Fruit fly (Drosophila melanogaster) whole organism, embryonic: ENCODE results near the gene CG4631.

Source experiments
- B-H1 ChIP-seq: fragments of 200-800 bp; sonication (Bioruptor generic); IDR thresholded peaks from 3 replicates; pipeline ENCODE4 v1.3.6; 2022; ENCODE audit warnings: missing biosample characterization, missing genetic modification characterization
- BEAF-32 ChIP-seq: fragments of 200-800 bp; sonication (Bioruptor generic); optimal IDR thresholded peaks from 3 replicates; lab custom pipeline; 2017; ENCODE audit warnings: missing biosample characterization, missing genetic modification characterization, mild to moderate bottlenecking, moderate library complexity, missing genetic modification reagents
- Bdp1 ChIP-seq: fragments of 200-800 bp; sonication (Bioruptor generic); optimal IDR thresholded peaks from 3 replicates; lab custom pipeline; 2016; ENCODE audit warnings: missing biosample characterization, missing genetic modification characterization
- Blimp-1 ChIP-seq: fragments of 200-800 bp; sonication (Bioruptor generic); optimal IDR thresholded peaks from 3 replicates; lab custom pipeline; 2018; ENCODE audit warnings: missing biosample characterization, missing genetic modification characterization, mild to moderate bottlenecking, moderate library complexity, missing genetic modification reagents
- CG10654 ChIP-seq: fragments of 200-800 bp; sonication (Bioruptor generic); optimal IDR thresholded peaks from 2 replicates; lab custom pipeline; 2016; ENCODE audit warnings: missing biosample characterization, missing genetic modification characterization
- CG1792 ChIP-seq: fragments of 200-800 bp; sonication (Bioruptor generic); optimal IDR thresholded peaks from 2 replicates; lab custom pipeline; 2016; ENCODE audit warnings: missing biosample characterization, missing genetic modification characterization
- CG18011 ChIP-seq: fragments of 200-800 bp; sonication (Bioruptor generic); optimal IDR thresholded peaks from 2 replicates; lab custom pipeline; 2017; ENCODE audit warnings: missing biosample characterization, missing genetic modification characterization, mild to moderate bottlenecking, moderate library complexity, missing genotype
- CG18476 ChIP-seq: fragments of 200-800 bp; sonication (Bioruptor generic); optimal IDR thresholded peaks from 2 replicates; lab custom pipeline; 2016; ENCODE audit warnings: missing biosample characterization, mild to moderate bottlenecking, missing genetic modification characterization
- CG2129 ChIP-seq: fragments of 200-800 bp; sonication (Bioruptor generic); IDR thresholded peaks from 2 replicates; pipeline ENCODE4 v1.3.6; 2022; ENCODE audit warnings: missing biosample characterization, missing genetic modification characterization; ENCODE audit not compliant: partially characterized antibody
- CG2202 ChIP-seq: fragments of 200-800 bp; sonication (Bioruptor generic); optimal IDR thresholded peaks from 2 replicates; lab custom pipeline; 2018; ENCODE audit warnings: missing biosample characterization, mild to moderate bottlenecking, missing genetic modification characterization
- CG31365 ChIP-seq: fragments of 200-800 bp; sonication (Bioruptor generic); optimal IDR thresholded peaks from 2 replicates; lab custom pipeline; 2018; ENCODE audit warnings: missing biosample characterization, mild to moderate bottlenecking, missing genetic modification characterization
- CG32532 ChIP-seq: fragments of 200-800 bp; sonication (Bioruptor generic); IDR thresholded peaks from 2 replicates; pipeline ENCODE4 v1.3.6; 2022; ENCODE audit warnings: missing biosample characterization, missing genetic modification characterization
- CG3281 ChIP-seq: fragments of 200-800 bp; sonication (Bioruptor generic); optimal IDR thresholded peaks from 3 replicates; lab custom pipeline; 2017; ENCODE audit warnings: missing biosample characterization, mild to moderate bottlenecking, missing genetic modification characterization
- CG33213 ChIP-seq: fragments of 200-800 bp; sonication (Bioruptor generic); optimal IDR thresholded peaks from 3 replicates; lab custom pipeline; 2016; ENCODE audit warnings: missing biosample characterization, missing genetic modification characterization
- CG4404 ChIP-seq: fragments of 200-800 bp; sonication (Bioruptor generic); IDR thresholded peaks from 2 replicates; pipeline ENCODE4 v1.3.6; 2022; ENCODE audit warnings: missing biosample characterization, missing genetic modification characterization
- CG4707 ChIP-seq: fragments of 200-800 bp; sonication (Bioruptor generic); optimal IDR thresholded peaks from 2 replicates; lab custom pipeline; 2018; ENCODE audit warnings: missing biosample characterization, mild to moderate bottlenecking, missing genetic modification characterization, moderate library complexity
- CG5953 ChIP-seq: fragments of 200-800 bp; sonication (Bioruptor generic); IDR thresholded peaks from 2 replicates; pipeline ENCODE4 v1.3.6; 2022; ENCODE audit warnings: missing biosample characterization, missing genetic modification characterization
- CG7786 ChIP-seq: fragments of 200-800 bp; sonication (Bioruptor generic); optimal IDR thresholded peaks from 2 replicates; lab custom pipeline; 2016; ENCODE audit warnings: missing biosample characterization, missing genetic modification characterization
- CG7928 ChIP-seq: fragments of 200-800 bp; sonication (Bioruptor generic); optimal IDR thresholded peaks from 2 replicates; lab custom pipeline; 2017; ENCODE audit warnings: missing biosample characterization, mild to moderate bottlenecking, missing genetic modification characterization
- CG8359 ChIP-seq: fragments of 200-800 bp; sonication (Bioruptor generic); optimal IDR thresholded peaks from 2 replicates; lab custom pipeline; 2017; ENCODE audit warnings: missing biosample characterization, mild to moderate bottlenecking, missing genetic modification characterization, borderline replicate concordance
- CG9215 ChIP-seq: fragments of 200-800 bp; sonication (Bioruptor generic); IDR thresholded peaks from 2 replicates; pipeline ENCODE4 v1.3.6; 2022; ENCODE audit warnings: missing biosample characterization, missing genetic modification characterization
- CG9817 ChIP-seq: fragments of 200-800 bp; sonication (Bioruptor generic); optimal IDR thresholded peaks from 2 replicates; lab custom pipeline; 2018; ENCODE audit warnings: missing biosample characterization, mild to moderate bottlenecking, missing genetic modification characterization, moderate library complexity
- Deaf1 ChIP-seq: fragments of 200-800 bp; optimal IDR thresholded peaks from 3 replicates; lab custom pipeline; 2019; ENCODE audit warnings: missing biosample characterization, mild to moderate bottlenecking, missing genetic modification characterization, moderate library complexity
- E2f2 ChIP-seq: fragments of 200-800 bp; sonication (Bioruptor generic); IDR thresholded peaks from 2 replicates; pipeline ENCODE4 v1.3.6; 2022; ENCODE audit warnings: missing biosample characterization, missing genetic modification characterization
- Gug ChIP-seq: fragments of 200-800 bp; sonication (Bioruptor generic); IDR thresholded peaks from 4 replicates; pipeline ENCODE4 v1.3.6; 2022; ENCODE audit warnings: missing biosample characterization, missing genetic modification characterization
- H15 ChIP-seq: fragments of 200-800 bp; sonication (Bioruptor generic); IDR thresholded peaks from 3 replicates; pipeline ENCODE4 v1.3.6; 2022; ENCODE audit warnings: missing biosample characterization, missing genetic modification characterization
- HmgD ChIP-seq: fragments of 200-800 bp; sonication (Bioruptor generic); optimal IDR thresholded peaks from 3 replicates; lab custom pipeline; 2016; ENCODE audit warnings: missing biosample characterization, missing genetic modification characterization
- Lpt ChIP-seq: fragments of >200 bp; optimal IDR thresholded peaks from 2 replicates; lab custom pipeline; 2018; ENCODE audit warnings: missing biosample characterization, missing genetic modification characterization
- Mes4 ChIP-seq: fragments of 200-800 bp; sonication (Bioruptor generic); optimal IDR thresholded peaks from 2 replicates; lab custom pipeline; 2016; ENCODE audit warnings: missing biosample characterization, missing genetic modification characterization
- Myb ChIP-seq: fragments of 200-800 bp; sonication (Bioruptor generic); optimal IDR thresholded peaks from 2 replicates; lab custom pipeline; 2016; ENCODE audit warnings: missing biosample characterization, missing genetic modification characterization
- Optix ChIP-seq: fragments of 200-800 bp; sonication (Bioruptor generic); IDR thresholded peaks from 3 replicates; pipeline ENCODE4 v1.3.6; 2022; ENCODE audit warnings: missing biosample characterization, missing genetic modification characterization
- Sin3A ChIP-seq: fragments of >200 bp; optimal IDR thresholded peaks from 2 replicates; lab custom pipeline; 2018
- Vsx1 ChIP-seq: fragments of 200-800 bp; sonication (Bioruptor generic); optimal IDR thresholded peaks from 2 replicates; lab custom pipeline; 2017; ENCODE audit warnings: missing biosample characterization, mild to moderate bottlenecking, missing genetic modification characterization, missing genetic modification reagents
- ab ChIP-seq: fragments of 200-800 bp; sonication (Bioruptor generic); optimal IDR thresholded peaks from 2 replicates; lab custom pipeline; 2016; ENCODE audit warnings: missing biosample characterization, missing genetic modification characterization
- amos ChIP-seq: fragments of 200-800 bp; sonication (Bioruptor generic); IDR thresholded peaks from 2 replicates; pipeline ENCODE4 v1.3.6; 2022; ENCODE audit warnings: missing biosample characterization, missing genetic modification characterization; ENCODE audit not compliant: partially characterized antibody
- az2 ChIP-seq: fragments of 200-800 bp; sonication (Bioruptor generic); optimal IDR thresholded peaks from 3 replicates; lab custom pipeline; 2016; ENCODE audit warnings: missing biosample characterization, missing genetic modification characterization
- dan ChIP-seq: fragments of 200-800 bp; sonication (Bioruptor generic); IDR thresholded peaks from 2 replicates; pipeline ENCODE4 v1.3.6; 2022; ENCODE audit warnings: missing biosample characterization, missing genetic modification characterization
- dysf ChIP-seq: fragments of 200-800 bp; sonication (Bioruptor generic); IDR thresholded peaks from 3 replicates; pipeline ENCODE4 v1.3.6; 2022; ENCODE audit warnings: missing biosample characterization, missing genetic modification characterization
- fru ChIP-seq: fragments of >200 bp; optimal IDR thresholded peaks from 2 replicates; lab custom pipeline; 2017
- ftz-f1 ChIP-seq: fragments of 200-800 bp; sonication (Bioruptor generic); optimal IDR thresholded peaks from 2 replicates; lab custom pipeline; 2016; ENCODE audit warnings: missing biosample characterization, missing genetic modification characterization
- gcm ChIP-seq: fragments of 200-800 bp; sonication (Bioruptor generic); optimal IDR thresholded peaks from 2 replicates; lab custom pipeline; 2019; ENCODE audit warnings: missing biosample characterization, mild to moderate bottlenecking, missing genetic modification characterization, moderate library complexity
- grau ChIP-seq: fragments of 200-800 bp; optimal IDR thresholded peaks from 3 replicates; lab custom pipeline; 2019; ENCODE audit warnings: missing biosample characterization, mild to moderate bottlenecking, missing genetic modification characterization, moderate library complexity
- jigr1 ChIP-seq: fragments of 200-800 bp; sonication (Bioruptor generic); IDR thresholded peaks from 3 replicates; pipeline ENCODE4 v1.3.6; 2022; ENCODE audit warnings: missing biosample characterization, missing genetic modification characterization
- pho ChIP-seq: fragments of 200-800 bp; sonication (Bioruptor generic); optimal IDR thresholded peaks from 2 replicates; lab custom pipeline; 2016; ENCODE audit warnings: missing biosample characterization, missing genetic modification characterization
- repo ChIP-seq: fragments of 200-800 bp; sonication (Bioruptor generic); optimal IDR thresholded peaks from 2 replicates; lab custom pipeline; 2016; ENCODE audit warnings: missing biosample characterization, missing genetic modification characterization
- sim ChIP-seq: fragments of 200-800 bp; sonication (Bioruptor generic); IDR thresholded peaks from 2 replicates; pipeline ENCODE4 v1.3.6; 2022; ENCODE audit warnings: missing biosample characterization, missing genetic modification characterization
- trem ChIP-seq: fragments of 200-800 bp; optimal IDR thresholded peaks from 3 replicates; lab custom pipeline; 2019; ENCODE audit warnings: missing biosample characterization, mild to moderate bottlenecking, missing genetic modification characterization, moderate library complexity
- trh ChIP-seq: fragments of 200-800 bp; sonication (Bioruptor generic); optimal IDR thresholded peaks from 2 replicates; lab custom pipeline; 2016; ENCODE audit warnings: missing biosample characterization, missing genetic modification characterization
- tx ChIP-seq: fragments of 200-800 bp; sonication (Bioruptor generic); optimal IDR thresholded peaks from 2 replicates; lab custom pipeline; 2016; ENCODE audit warnings: missing biosample characterization, missing genetic modification characterization
- vfl ChIP-seq: fragments of 200-800 bp; sonication (Bioruptor generic); optimal IDR thresholded peaks from 2 replicates; lab custom pipeline; 2016; ENCODE audit warnings: missing biosample characterization, missing genetic modification characterization
- zfh1 ChIP-seq: fragments of 200-800 bp; sonication (Bioruptor generic); IDR thresholded peaks from 3 replicates; pipeline ENCODE4 v1.3.6; 2022; ENCODE audit warnings: missing biosample characterization, missing genetic modification characterization

CG4631 gene

DNA sequence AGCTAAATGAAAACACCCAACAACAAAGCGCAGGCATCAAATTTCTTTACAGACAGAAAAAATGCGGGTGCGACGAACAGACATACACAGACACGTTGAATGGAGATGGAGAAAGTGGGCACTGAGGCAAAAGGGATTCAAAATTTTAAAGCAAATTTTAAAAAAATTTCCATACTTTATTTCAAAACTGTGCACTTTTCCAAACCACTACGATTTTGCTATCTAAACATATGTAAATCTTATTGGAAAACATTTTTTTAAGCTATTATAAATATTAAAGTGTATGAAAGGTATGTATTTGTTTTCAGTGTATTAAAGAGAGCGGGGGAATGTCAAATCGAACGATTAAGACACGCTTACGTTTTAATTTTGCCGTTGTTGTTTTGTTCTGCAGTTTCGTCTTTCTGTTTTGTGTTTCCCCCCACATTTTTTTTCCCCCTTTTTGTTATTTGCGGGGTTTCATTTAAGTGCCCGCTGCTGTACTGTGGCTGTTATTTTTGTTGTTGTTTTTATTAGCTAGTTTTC lies 13.3 kb downstream of the CG4631 start (continued):
- no peak for TF ChIP-seq HmgD (GFP tag; lab: Kevin White, UChicago)
- TF ChIP-seq Lpt (GFP tag; lab: Kevin White, UChicago), result no peak
- TF ChIP-seq Vsx1 (GFP tag; lab: Kevin White, UChicago), result no peak
- TF ChIP-seq CG5953, result 0 out of 2 replicates have a peak, but pooled peaks have one; percentile 46
- peak; percentile 69 for TF ChIP-seq CG8359 (GFP tag; lab: Kevin White, UChicago)
- TF ChIP-seq Myb, result no peak
- TF ChIP-seq dan (GFP tag; lab: Robert Waterston, UW), result peak; percentile 48; the same call in 1 of the 2 replicates
- peak; percentile 8; the same call in 1 of the 4 replicates for TF ChIP-seq Gug (GFP tag; lab: Robert Waterston, UW)
- no peak for TF ChIP-seq amos (GFP tag; lab: Robert Waterston, UW)
- peak; percentile 32 for TF ChIP-seq CG1792 (GFP tag; lab: Kevin White, UChicago)
- TF ChIP-seq fru (lab: Kevin White, UChicago), result no peak
- peak; percentile 8 for TF ChIP-seq CG31365 (tag; lab: Kevin White, UChicago)
- peak; percentile 38; the same call in 1 of the 2 replicates for TF ChIP-seq E2f2 (GFP tag; lab: Robert Waterston, UW)
- TF ChIP-seq jigr1 (GFP tag; lab: Robert Waterston, UW), result peak; percentile 55; the same call in 2 of the 3 replicates
- TF ChIP-seq ab (GFP tag; lab: Kevin White, UChicago), result no peak
- peak; percentile 19 for TF ChIP-seq gcm
- TF ChIP-seq Mes4, result no peak
- peak; percentile 66 for TF ChIP-seq CG4707 (GFP tag; lab: Kevin White, UChicago)
- TF ChIP-seq repo, result peak; percentile 11
- TF ChIP-seq CG33213 (GFP tag; lab: Kevin White, UChicago), result peak; percentile 43
- TF ChIP-seq az2 (GFP tag; lab: Kevin White, UChicago), result peak; percentile 58
- TF ChIP-seq zfh1, result peak; percentile 81
- TF ChIP-seq CG2202 (tag; lab: Kevin White, UChicago), result peak; percentile 2
- peak; percentile 56; the same call in 2 of the 3 replicates for TF ChIP-seq H15 (GFP tag; lab: Robert Waterston, UW)
- TF ChIP-seq CG10654, result peak; percentile 77
- 0 out of 3 replicates have a peak, but pooled peaks have one; percentile 20 for TF ChIP-seq B-H1 (GFP tag; lab: Robert Waterston, UW)
- peak; percentile 12 for TF ChIP-seq pho
- TF ChIP-seq Optix (GFP tag; lab: Robert Waterston, UW), result peak; percentile 58; the same call in 1 of the 3 replicates
- no peak for TF ChIP-seq vfl
- no peak for TF ChIP-seq CG2129 (GFP tag; lab: Robert Waterston, UW)
- peak; percentile 48 for TF ChIP-seq Deaf1
- TF ChIP-seq CG7928, result no peak
- TF ChIP-seq trh, result peak; percentile 11
- TF ChIP-seq BEAF-32 (GFP tag; lab: Kevin White, UChicago), result no peak
- TF ChIP-seq Sin3A (lab: Kevin White, UChicago), result no peak
- TF ChIP-seq CG3281 (GFP tag; lab: Kevin White, UChicago), result peak; percentile 52
- TF ChIP-seq Blimp-1 (GFP tag; lab: Kevin White, UChicago), result peak; percentile 92
- TF ChIP-seq tx (GFP tag; lab: Kevin White, UChicago), result no peak
- TF ChIP-seq Bdp1 (GFP tag; lab: Kevin White, UChicago), result no peak
- peak; percentile 57 for TF ChIP-seq CG32532 (GFP tag; lab: Robert Waterston, UW)
- peak; percentile 47 for TF ChIP-seq CG9817 (tag; lab: Kevin White, UChicago)
- peak; percentile 67 for TF ChIP-seq CG18476 (GFP tag; lab: Kevin White, UChicago)
- TF ChIP-seq ftz-f1 (GFP tag; lab: Kevin White, UChicago), result no peak
- TF ChIP-seq CG4404 (GFP tag; lab: Robert Waterston, UW), result peak; percentile 58
- peak; percentile 86 for TF ChIP-seq trem (tag; lab: Kevin White, UChicago)
- TF ChIP-seq dysf (GFP tag; lab: Robert Waterston, UW), result peak; percentile 68; the same call in 2 of the 3 replicates
- no peak for TF ChIP-seq CG7786 (GFP tag; lab: Kevin White, UChicago)
- peak; percentile 45; the same call in 1 of the 2 replicates for TF ChIP-seq CG9215 (GFP tag; lab: Robert Waterston, UW)
- TF ChIP-seq grau (tag; lab: Kevin White, UChicago), result peak; percentile 56
- no peak for TF ChIP-seq CG18011
- peak; percentile 68; the same call in 1 of the 2 replicates for TF ChIP-seq sim (GFP tag; lab: Robert Waterston, UW)
